Fruit fly (Drosophila melanogaster) whole organism, adult: ENCODE data around the gene CG9018.

ENCODE experiments used
- CG11617 ChIP-seq: fragments of 200-800 bp; sonication (Bioruptor generic); optimal IDR thresholded peaks from 2 replicates; lab custom pipeline; 2017; ENCODE audit warnings: mild to moderate bottlenecking, missing biosample characterization, missing genetic modification reagents, missing genetic modification characterization
- CG12768 ChIP-seq: fragments of 200-800 bp; sonication (Bioruptor generic); optimal IDR thresholded peaks from 2 replicates; lab custom pipeline; 2017; ENCODE audit warnings: missing biosample characterization, missing genetic modification characterization, mild to moderate bottlenecking, moderate library complexity, missing genetic modification reagents
- CG14711 ChIP-seq: fragments of 200-800 bp; sonication (Bioruptor generic); optimal IDR thresholded peaks from 2 replicates; lab custom pipeline; 2018; ENCODE audit warnings: missing biosample characterization, mild to moderate bottlenecking, missing genetic modification characterization, moderate library complexity
- CG1620 ChIP-seq: fragments of 200-800 bp; sonication (Bioruptor generic); optimal IDR thresholded peaks from 2 replicates; lab custom pipeline; 2016; ENCODE audit warnings: missing biosample characterization, missing genetic modification characterization
- CG33017 ChIP-seq: fragments of 200-800 bp; sonication (Bioruptor generic); optimal IDR thresholded peaks from 2 replicates; lab custom pipeline; 2018; ENCODE audit warnings: missing biosample characterization, mild to moderate bottlenecking, missing genetic modification characterization, moderate library complexity
- CG5204 ChIP-seq: fragments of 200-800 bp; sonication (Bioruptor generic); optimal IDR thresholded peaks from 2 replicates; lab custom pipeline; 2016; ENCODE audit warnings: missing biosample characterization, missing genetic modification characterization
- CG7045 ChIP-seq: fragments of 200-800 bp; sonication (Bioruptor generic); optimal IDR thresholded peaks from 2 replicates; lab custom pipeline; 2017; ENCODE audit warnings: missing biosample characterization, mild to moderate bottlenecking, missing genetic modification characterization
- CG7101 ChIP-seq: fragments of 200-800 bp; sonication (Bioruptor generic); optimal IDR thresholded peaks from 2 replicates; lab custom pipeline; 2018; ENCODE audit warnings: missing biosample characterization, mild to moderate bottlenecking, missing genetic modification characterization, moderate library complexity
- Clk ChIP-seq: fragments of 200-800 bp; sonication (Bioruptor generic); optimal IDR thresholded peaks from 2 replicates; lab custom pipeline; 2017; ENCODE audit warnings: missing biosample characterization, missing genetic modification characterization
- Crg-1 ChIP-seq: fragments of 200-800 bp; sonication (Bioruptor generic); optimal IDR thresholded peaks from 2 replicates; lab custom pipeline; 2016; ENCODE audit warnings: missing biosample characterization, missing genetic modification characterization
- Hr96 ChIP-seq: fragments of 200-800 bp; sonication (Bioruptor generic); optimal IDR thresholded peaks from 2 replicates; lab custom pipeline; 2016; ENCODE audit warnings: missing biosample characterization, missing genetic modification characterization
- Mnt ChIP-seq: fragments of 200-800 bp; sonication (Bioruptor generic); optimal IDR thresholded peaks from 2 replicates; lab custom pipeline; 2016; ENCODE audit warnings: missing biosample characterization, mild to moderate bottlenecking, missing genetic modification characterization
- bab1 ChIP-seq: fragments of 200-800 bp; sonication (Bioruptor generic); optimal IDR thresholded peaks from 3 replicates; lab custom pipeline; 2019; ENCODE audit warnings: missing biosample characterization, mild to moderate bottlenecking, missing genetic modification characterization, moderate library complexity
- cic ChIP-seq: fragments of 200-800 bp; sonication (Bioruptor generic); optimal IDR thresholded peaks from 2 replicates; lab custom pipeline; 2017; ENCODE audit warnings: missing biosample characterization, mild to moderate bottlenecking, missing genetic modification characterization, moderate library complexity
- cnc ChIP-seq, 2 experiments: fragments of >200 bp; optimal IDR thresholded peaks; 2 replicates each; lab custom pipeline; 2017
- kay ChIP-seq: fragments of 200-800 bp; sonication (Bioruptor generic); peaks from one replicate; lab custom pipeline; 2016; ENCODE audit warnings: missing biosample characterization, missing genetic modification characterization, borderline replicate concordance
- ovo ChIP-seq: fragments of 200-800 bp; sonication (Bioruptor generic); optimal IDR thresholded peaks from 2 replicates; lab custom pipeline; 2016; ENCODE audit warnings: missing biosample characterization, missing genetic modification characterization
- pad ChIP-seq: fragments of 200-800 bp; sonication (Bioruptor generic); optimal IDR thresholded peaks from 3 replicates; lab custom pipeline; 2017; ENCODE audit warnings: missing biosample characterization, missing genetic modification characterization, mild to moderate bottlenecking, moderate library complexity, missing genetic modification reagents
- tj ChIP-seq: fragments of 200-800 bp; sonication (Bioruptor generic); optimal IDR thresholded peaks from 3 replicates; lab custom pipeline; 2017; ENCODE audit warnings: missing biosample characterization, mild to moderate bottlenecking, missing genetic modification characterization, moderate library complexity
- toe ChIP-seq: fragments of 200-800 bp; sonication (Bioruptor generic); optimal IDR thresholded peaks from 2 replicates; lab custom pipeline; 2016; ENCODE audit warnings: missing biosample characterization, missing genetic modification characterization

CG9018 gene

dm6 chr3L:2237034-2237433, at the start of gene CG9018:
CG9018 (minus strand) TSS chr3L:2237076.
- no peak for TF ChIP-seq kay
- TF ChIP-seq bab1 (GFP tag; lab: Kevin White, UChicago) = peak; percentile 35

dm6 chr3L:2282506-2282905, 45.6 kb upstream of the CG9018 start, which contains the start of gene MsR2:
MsR2 (plus strand) TSS chr3L:2282883.
- no peak for TF ChIP-seq bab1 (GFP tag; lab: Kevin White, UChicago)
- TF ChIP-seq CG11617 (GFP tag; lab: Kevin White, UChicago) = no peak
- no peak for TF ChIP-seq cic (GFP tag; lab: Kevin White, UChicago)
- no peak for TF ChIP-seq kay
- no peak for TF ChIP-seq CG12768 (GFP tag; lab: Kevin White, UChicago)
- TF ChIP-seq CG5204 (GFP tag; lab: Kevin White, UChicago) = no peak
- no peak for TF ChIP-seq tj (GFP tag; lab: Kevin White, UChicago)
- no peak for TF ChIP-seq CG7045
- no peak for TF ChIP-seq cnc (optimal IDR thresholded peaks at IDR 0.05; lab: Kevin White, UChicago)
- TF ChIP-seq CG1620 (GFP tag; lab: Kevin White, UChicago) = no peak

dm6 chr3L:2276250-2276649, 39.4 kb upstream of the CG9018 start, which contains the start of gene yellow-g2:
yellow-g2 (plus strand) TSS chr3L:2276550.
- TF ChIP-seq CG7101 (tag; lab: Kevin White, UChicago) = no peak
- TF ChIP-seq kay = no peak
- no peak for TF ChIP-seq Crg-1
- no peak for TF ChIP-seq Hr96
- TF ChIP-seq CG7045 = no peak
- TF ChIP-seq Mnt (GFP tag; lab: Kevin White, UChicago) = no peak
- no peak for TF ChIP-seq pad (GFP tag; lab: Kevin White, UChicago)
- no peak for TF ChIP-seq CG33017 (tag; lab: Kevin White, UChicago)
- TF ChIP-seq cic (GFP tag; lab: Kevin White, UChicago) = no peak
- no peak for TF ChIP-seq CG1620 (GFP tag; lab: Kevin White, UChicago)
- TF ChIP-seq Clk (GFP tag; lab: Kevin White, UChicago) = no peak

dm6 chr3L:2273392-2273791, 36.5 kb upstream of the CG9018 start:
- TF ChIP-seq CG5204 (GFP tag; lab: Kevin White, UChicago) (no peak), Clk (GFP tag; lab: Kevin White, UChicago) (no peak), pad (GFP tag; lab: Kevin White, UChicago) (no peak), tj (GFP tag; lab: Kevin White, UChicago) (no peak), CG7045 (no peak), Crg-1 (no peak), CG7101 (tag; lab: Kevin White, UChicago) (no peak), CG12768 (GFP tag; lab: Kevin White, UChicago) (no peak), CG33017 (tag; lab: Kevin White, UChicago) (no peak)

dm6 chr3L:2272669-2273068, 35.8 kb upstream of the CG9018 start, which contains the start of gene yellow-g:
yellow-g (minus strand) TSS chr3L:2272769.
- TF ChIP-seq cic (GFP tag; lab: Kevin White, UChicago) (no peak), Clk (GFP tag; lab: Kevin White, UChicago) (no peak), ovo (GFP tag; lab: Kevin White, UChicago) (no peak), toe (GFP tag; lab: Kevin White, UChicago) (no peak), CG12768 (GFP tag; lab: Kevin White, UChicago) (no peak), Mnt (GFP tag; lab: Kevin White, UChicago) (no peak), CG1620 (GFP tag; lab: Kevin White, UChicago) (no peak), tj (GFP tag; lab: Kevin White, UChicago) (no peak), Hr96 (no peak)

- TF ChIP-seq tj (GFP tag; lab: Kevin White, UChicago) = no peak
These were observed 31.6 kb upstream of the CG9018 start, which contains the start of gene CG32302 for dm6 chr3L:2268525-2268924. CG32302 (plus strand) TSS chr3L:2268825.

- no peak for TF ChIP-seq cnc (optimal IDR thresholded peaks at IDR 0.05; lab: Kevin White, UChicago)
- no peak for TF ChIP-seq Mnt (GFP tag; lab: Kevin White, UChicago)
- no peak for TF ChIP-seq CG1620 (GFP tag; lab: Kevin White, UChicago)
- no peak for TF ChIP-seq pad (GFP tag; lab: Kevin White, UChicago)
- no peak for TF ChIP-seq Crg-1
These were observed 30.7 kb upstream of the CG9018 start, which contains the start of gene obst-I for dm6 chr3L:2267558-2267957. obst-I (plus strand) TSS chr3L:2267858.

- TF ChIP-seq ovo (GFP tag; lab: Kevin White, UChicago) = peak; percentile 32
- TF ChIP-seq CG7045 = no peak
- TF ChIP-seq CG7101 (tag; lab: Kevin White, UChicago) = peak; percentile 22
- no peak for TF ChIP-seq toe (GFP tag; lab: Kevin White, UChicago)
- no peak for TF ChIP-seq CG12768 (GFP tag; lab: Kevin White, UChicago)
- TF ChIP-seq Mnt (GFP tag; lab: Kevin White, UChicago) = no peak
- TF ChIP-seq CG11617 (GFP tag; lab: Kevin White, UChicago) = no peak
- TF ChIP-seq CG5204 (GFP tag; lab: Kevin White, UChicago) = no peak
- no peak for TF ChIP-seq Clk (GFP tag; lab: Kevin White, UChicago)
- no peak for TF ChIP-seq Crg-1
- peak; percentile 5 for TF ChIP-seq Hr96
- TF ChIP-seq cnc (optimal IDR thresholded peaks at IDR 0.05; lab: Kevin White, UChicago) = no peak
- TF ChIP-seq CG1620 (GFP tag; lab: Kevin White, UChicago) = peak; percentile 30
- no peak for TF ChIP-seq CG14711 (tag; lab: Kevin White, UChicago)
- TF ChIP-seq kay = no peak
- TF ChIP-seq pad (GFP tag; lab: Kevin White, UChicago) = no peak
These were observed 29.0 kb upstream of the CG9018 start, which contains the start of the genes ecd and CG13806 for dm6 chr3L:2265692-2266444. ecd (minus strand) TSS chr3L:2265857. CG13806 (plus strand) TSS chr3L:2266394.
